Fruit fly (Drosophila melanogaster) whole organism, pupa: ENCODE measurements around the gene CG5280.

Source experiments
- CG10348 ChIP-seq: fragments of 200-800 bp; sonication (Bioruptor generic); IDR thresholded peaks from 2 replicates; pipeline ENCODE4 v1.3.6; 2022; ENCODE audit warnings: missing biosample characterization, missing genetic modification characterization
- CG12605 ChIP-seq: fragments of 200-800 bp; sonication (Bioruptor generic); IDR thresholded peaks from 2 replicates; pipeline ENCODE4 v1.3.6; 2022; ENCODE audit warnings: missing biosample characterization, missing genetic modification characterization
- CG13204 ChIP-seq: fragments of 200-800 bp; sonication (Bioruptor generic); optimal IDR thresholded peaks from 2 replicates; lab custom pipeline; 2018; ENCODE audit warnings: missing biosample characterization, mild to moderate bottlenecking, missing genetic modification characterization, moderate library complexity
- CG14655 ChIP-seq: fragments of 200-800 bp; sonication (Bioruptor generic); optimal IDR thresholded peaks from 3 replicates; lab custom pipeline; 2017; ENCODE audit warnings: mild to moderate bottlenecking, missing biosample characterization, missing genetic modification reagents, missing genetic modification characterization
- CG15710 ChIP-seq: fragments of 200-800 bp; sonication (Bioruptor generic); optimal IDR thresholded peaks from 2 replicates; lab custom pipeline; 2018; ENCODE audit warnings: missing biosample characterization, mild to moderate bottlenecking, missing genetic modification characterization, moderate library complexity
- CG17806 ChIP-seq: fragments of 200-800 bp; sonication (Bioruptor generic); optimal IDR thresholded peaks from 2 replicates; lab custom pipeline; 2018; ENCODE audit warnings: missing biosample characterization, mild to moderate bottlenecking, missing genetic modification characterization, moderate library complexity
- CG32121 ChIP-seq: fragments of 200-800 bp; sonication (Bioruptor generic); IDR thresholded peaks from 2 replicates; pipeline ENCODE4 v1.3.6; 2022; ENCODE audit warnings: missing biosample characterization, missing genetic modification characterization
- CG34367 ChIP-seq: fragments of 200-800 bp; sonication (Bioruptor generic); optimal IDR thresholded peaks from 2 replicates; lab custom pipeline; 2018; ENCODE audit warnings: missing biosample characterization, mild to moderate bottlenecking, missing genetic modification characterization
- CG4496 ChIP-seq: fragments of 200-800 bp; sonication (Bioruptor generic); IDR thresholded peaks from 3 replicates; pipeline ENCODE4 v1.3.6; 2022; ENCODE audit warnings: missing biosample characterization, missing genetic modification characterization
- CG8159 ChIP-seq: fragments of 200-800 bp; sonication (Bioruptor generic); optimal IDR thresholded peaks from 3 replicates; lab custom pipeline; 2018; ENCODE audit warnings: missing biosample characterization, mild to moderate bottlenecking, missing genetic modification characterization, moderate library complexity
- CG8301 ChIP-seq: fragments of 200-800 bp; sonication (Bioruptor generic); optimal IDR thresholded peaks from 2 replicates; lab custom pipeline; 2018; ENCODE audit warnings: missing biosample characterization, mild to moderate bottlenecking, missing genetic modification characterization
- CG9948 ChIP-seq: fragments of 200-800 bp; sonication (Bioruptor generic); optimal IDR thresholded peaks from 2 replicates; lab custom pipeline; 2018; ENCODE audit warnings: missing biosample characterization, mild to moderate bottlenecking, missing genetic modification characterization, moderate library complexity
- D1 ChIP-seq: fragments of 200-800 bp; sonication (Bioruptor generic); optimal IDR thresholded peaks from 2 replicates; lab custom pipeline; 2018; ENCODE audit warnings: missing biosample characterization, mild to moderate bottlenecking, missing genetic modification characterization, moderate library complexity
- EcR ChIP-seq: fragments of 200-800 bp; sonication (Bioruptor generic); optimal IDR thresholded peaks from 3 replicates; lab custom pipeline; 2019; ENCODE audit warnings: missing biosample characterization, missing genetic modification characterization, mild to moderate bottlenecking, moderate library complexity, missing genetic modification reagents
- Ets98B ChIP-seq: fragments of 200-800 bp; sonication (Bioruptor generic); IDR thresholded peaks from 2 replicates; pipeline ENCODE4 v1.3.6; 2022; ENCODE audit warnings: missing biosample characterization, missing genetic modification characterization
- Pif1A ChIP-seq: fragments of 200-800 bp; sonication (Bioruptor generic); optimal IDR thresholded peaks from 3 replicates; lab custom pipeline; 2016; ENCODE audit warnings: missing biosample characterization, missing genetic modification characterization
- Pif1B ChIP-seq: fragments of 200-800 bp; sonication (Bioruptor generic); optimal IDR thresholded peaks from 3 replicates; lab custom pipeline; 2016; ENCODE audit warnings: missing biosample characterization, missing genetic modification characterization
- Snoo ChIP-seq: fragments of 200-800 bp; sonication (Bioruptor generic); optimal IDR thresholded peaks from 3 replicates; lab custom pipeline; 2017; ENCODE audit warnings: missing biosample characterization, mild to moderate bottlenecking, missing genetic modification characterization, inconsistent platforms
- fd96Ca ChIP-seq: fragments of 200-800 bp; sonication (Bioruptor generic); IDR thresholded peaks from 3 replicates; pipeline ENCODE4 v1.3.6; 2022; ENCODE audit warnings: missing biosample characterization, missing genetic modification characterization
- gl ChIP-seq: fragments of 200-800 bp; sonication (Bioruptor generic); optimal IDR thresholded peaks from 2 replicates; lab custom pipeline; 2018; ENCODE audit warnings: missing biosample characterization, mild to moderate bottlenecking, missing genetic modification characterization
- rn ChIP-seq: fragments of 200-800 bp; sonication (Bioruptor generic); IDR thresholded peaks from 2 replicates; pipeline ENCODE4 v1.3.6; 2022; ENCODE audit warnings: missing biosample characterization, missing genetic modification characterization

Gene CG5280

dm6 chr3L:9002527-9002926 is 12.5 kb upstream of the CG5280 start:
- TF ChIP-seq CG8301 (tag; lab: Kevin White, UChicago) (no peak), fd96Ca (GFP tag; lab: Robert Waterston, UW) (no peak), CG13204 (no peak), CG10348 (no peak), Pif1B (GFP tag; lab: Kevin White, UChicago) (no peak), EcR (GFP tag; lab: Kevin White, UChicago) (no peak), CG34367 (tag; lab: Kevin White, UChicago) (no peak), gl (no peak), CG4496 (GFP tag; lab: Robert Waterston, UW) (no peak), CG12605 (GFP tag; lab: Robert Waterston, UW) (no peak), CG9948 (tag; lab: Kevin White, UChicago) (no peak), CG15710 (tag; lab: Kevin White, UChicago) (no peak), CG17806 (tag; lab: Kevin White, UChicago) (no peak), CG14655 (no peak), CG8159 (no peak), CG32121 (GFP tag; lab: Robert Waterston, UW) (no peak), Pif1A (GFP tag; lab: Kevin White, UChicago) (no peak), rn (GFP tag; lab: Robert Waterston, UW) (no peak)

DNA sequence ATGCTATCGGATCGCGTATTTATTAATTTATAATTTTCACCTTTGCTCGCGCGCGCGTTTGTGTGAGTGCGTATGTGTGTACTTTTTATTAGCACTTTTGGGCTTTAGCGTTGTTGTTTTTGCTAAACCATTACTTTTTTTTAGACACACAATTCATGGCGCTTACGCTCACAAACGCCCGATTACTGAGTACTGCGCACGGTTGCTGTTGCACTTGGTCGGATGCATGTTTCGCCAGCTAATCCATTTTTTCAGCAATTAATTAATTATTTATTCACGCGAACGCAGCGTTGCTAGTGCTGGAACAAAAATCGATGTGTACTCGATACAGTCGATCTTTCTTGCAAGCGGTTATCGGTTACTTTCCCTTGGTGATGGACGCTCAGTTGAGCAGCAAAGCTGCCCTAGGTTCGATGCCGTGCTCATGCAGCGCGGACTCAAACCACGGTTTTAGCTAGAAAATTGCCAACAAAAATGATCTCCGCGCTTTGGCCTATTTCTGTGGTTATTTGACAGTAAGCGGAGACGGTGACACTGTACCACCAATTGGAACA is 7.7 kb upstream of the CG5280 start, which contains the start of the genes smg and CG5087:
TSS of gene smg (minus strand) at position 304 of the 554 bp plus-strand sequence.
TSS of gene CG5087 (plus strand) at position 499 of the 554 bp plus-strand sequence.
- TF ChIP-seq CG32121 (GFP tag; lab: Robert Waterston, UW) (peak; percentile 22; the same call in 1 of the 2 replicates), rn (GFP tag; lab: Robert Waterston, UW) (0 out of 2 replicates have a peak, but pooled peaks have one; percentile 10), CG4496 (GFP tag; lab: Robert Waterston, UW) (no peak)
- TF ChIP-seq, all 21 proteins: peak for 2

DNA sequence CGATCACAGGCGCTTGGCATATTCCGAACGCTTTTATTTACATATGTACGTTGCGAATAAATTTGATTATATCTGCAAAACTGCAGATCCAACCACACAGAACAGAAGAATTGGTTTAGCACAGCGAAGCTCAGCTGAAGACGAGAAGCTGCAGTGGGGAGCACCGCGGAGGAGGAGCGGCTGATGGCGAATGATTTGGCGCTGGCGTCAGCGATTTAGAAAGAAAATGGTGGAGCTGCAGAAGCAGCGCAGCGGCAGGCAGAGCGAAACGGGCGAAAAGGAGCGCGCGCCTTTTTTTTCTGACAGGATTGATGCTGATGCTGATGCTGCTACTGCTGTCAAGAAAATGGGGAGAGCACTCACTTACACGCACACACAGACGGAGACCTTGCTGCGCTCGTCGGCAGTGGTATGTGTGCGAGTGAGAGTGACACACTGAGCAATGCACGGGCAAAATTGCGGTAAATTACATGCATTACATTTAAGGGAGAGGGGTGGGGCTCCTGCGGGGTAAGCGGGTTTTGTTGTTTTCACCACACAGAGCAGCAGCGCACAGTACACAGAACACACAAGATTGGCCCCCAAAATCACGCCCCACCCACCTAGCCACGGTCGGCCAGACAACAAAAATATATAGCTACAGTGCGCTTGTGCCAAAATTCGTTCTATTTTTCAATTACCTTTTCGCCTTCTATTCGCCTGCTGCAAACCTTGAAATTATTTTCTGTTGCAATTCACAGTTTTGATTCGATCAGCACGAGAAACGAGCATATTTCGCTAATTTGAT is 7.1 kb upstream of the CG5280 start:
- TF ChIP-seq Ets98B (GFP tag; lab: Robert Waterston, UW) (peak; percentile 43; the same call in 1 of the 2 replicates), gl (no peak), CG13204 (peak; percentile 85), Pif1B (GFP tag; lab: Kevin White, UChicago) (no peak), CG4496 (GFP tag; lab: Robert Waterston, UW) (no peak; the same call in none of the 3 replicates), CG32121 (GFP tag; lab: Robert Waterston, UW) (peak; percentile 22; the same call in 1 of the 2 replicates), EcR (GFP tag; lab: Kevin White, UChicago) (peak; percentile 23)

- TF ChIP-seq CG4496 (GFP tag; lab: Robert Waterston, UW) (peak; percentile 94), CG8301 (tag; lab: Kevin White, UChicago) (peak; percentile 92), EcR (GFP tag; lab: Kevin White, UChicago) (no peak), CG10348 (peak; percentile 67), Pif1A (GFP tag; lab: Kevin White, UChicago) (no peak), CG15710 (tag; lab: Kevin White, UChicago) (peak; percentile 58), CG14655 (no peak), D1 (no peak), rn (GFP tag; lab: Robert Waterston, UW) (peak; percentile 79), Snoo (tag; lab: Kevin White, UChicago) (peak; percentile 79), CG9948 (tag; lab: Kevin White, UChicago) (peak; percentile 58), CG8159 (no peak), CG17806 (tag; lab: Kevin White, UChicago) (peak; percentile 74), fd96Ca (GFP tag; lab: Robert Waterston, UW) (peak; percentile 79; the same call in 2 of the 3 replicates), CG13204 (no peak), CG32121 (GFP tag; lab: Robert Waterston, UW) (peak; percentile 95), Pif1B (GFP tag; lab: Kevin White, UChicago) (no peak), Ets98B (GFP tag; lab: Robert Waterston, UW) (peak; percentile 97), gl (no peak), CG12605 (GFP tag; lab: Robert Waterston, UW) (peak; percentile 92), CG34367 (tag; lab: Kevin White, UChicago) (peak; percentile 31)
Measured at dm6 chr3L:8996173-8996767, 6.2 kb upstream of the CG5280 start.

- TF ChIP-seq CG32121 (GFP tag; lab: Robert Waterston, UW) (no peak), CG4496 (GFP tag; lab: Robert Waterston, UW) (no peak), Snoo (tag; lab: Kevin White, UChicago) (no peak)
Measured at dm6 chr3L:8986582-8986981, 3.4 kb downstream of the CG5280 start, which contains the start of gene CG5068. Gene CG5068 (plus strand): TSS chr3L:8986710.
